Worm (Caenorhabditis elegans) whole organism, L4 larva: ENCODE data around the gene oxi-1.

Experiments used
- T26A8.4 ChIP-seq: fragments of 200-800 bp; sonication (Bioruptor generic); IDR thresholded peaks from 2 replicates; pipeline ENCODE4 v1.3.6; 2022; ENCODE audit warnings: missing genetic modification characterization, missing compliant biosample characterization
- Y75B8A.6 ChIP-seq: fragments of 200-800 bp; sonication (Bioruptor generic); IDR thresholded peaks from 2 replicates; pipeline ENCODE4 v1.3.6; 2022; ENCODE audit warnings: missing genetic modification reagents, missing genetic modification characterization, missing compliant biosample characterization
- ZK546.5 ChIP-seq, 2 experiments: sonication (generic microtip); optimal IDR thresholded peaks; 2 replicates each; lab custom pipeline; 2017; ENCODE audit warnings: missing biosample characterization in 2 of 2, missing genetic modification characterization in 2 of 2
- ceh-82 ChIP-seq: sonication (generic microtip); optimal IDR thresholded peaks from 2 replicates; lab custom pipeline; 2017; ENCODE audit warnings: missing biosample characterization, missing genetic modification characterization
- dpl-1 ChIP-seq: fragments of 150-350 bp; optimal IDR thresholded peaks from 2 replicates; lab custom pipeline; 2014; ENCODE audit warnings: missing biosample characterization, missing genetic modification reagents, missing genetic modification characterization
- mep-1 ChIP-seq: fragments of 150-350 bp; sonication (generic microtip); optimal IDR thresholded peaks from 3 replicates; lab custom pipeline; 2014; ENCODE audit warnings: missing biosample characterization, missing genetic modification characterization
- saeg-2 ChIP-seq: fragments of 200-800 bp; sonication (Bioruptor generic); IDR thresholded peaks from 2 replicates; pipeline ENCODE4 v1.3.6; 2022; ENCODE audit warnings: missing genetic modification reagents, missing genetic modification characterization, missing compliant biosample characterization
- sdz-12 ChIP-seq: fragments of 200-800 bp; sonication (Bioruptor generic); optimal IDR thresholded peaks from 2 replicates; lab custom pipeline; 2018; ENCODE audit warnings: mild to moderate bottlenecking, missing genetic modification characterization, missing compliant biosample characterization
- set-16 ChIP-seq: fragments of 200-800 bp; sonication (Bioruptor generic); IDR thresholded peaks from 2 replicates; pipeline ENCODE4 v1.3.6; 2022; ENCODE audit warnings: missing genetic modification reagents, missing genetic modification characterization, missing compliant biosample characterization
- zfp-3 ChIP-seq: fragments of 200-800 bp; sonication (Bioruptor generic); conservative IDR thresholded peaks from 2 replicates; pipeline ENCODE4 v1.3.6; 2022; ENCODE audit warnings: missing genetic modification reagents, missing genetic modification characterization, missing compliant biosample characterization

DNA sequence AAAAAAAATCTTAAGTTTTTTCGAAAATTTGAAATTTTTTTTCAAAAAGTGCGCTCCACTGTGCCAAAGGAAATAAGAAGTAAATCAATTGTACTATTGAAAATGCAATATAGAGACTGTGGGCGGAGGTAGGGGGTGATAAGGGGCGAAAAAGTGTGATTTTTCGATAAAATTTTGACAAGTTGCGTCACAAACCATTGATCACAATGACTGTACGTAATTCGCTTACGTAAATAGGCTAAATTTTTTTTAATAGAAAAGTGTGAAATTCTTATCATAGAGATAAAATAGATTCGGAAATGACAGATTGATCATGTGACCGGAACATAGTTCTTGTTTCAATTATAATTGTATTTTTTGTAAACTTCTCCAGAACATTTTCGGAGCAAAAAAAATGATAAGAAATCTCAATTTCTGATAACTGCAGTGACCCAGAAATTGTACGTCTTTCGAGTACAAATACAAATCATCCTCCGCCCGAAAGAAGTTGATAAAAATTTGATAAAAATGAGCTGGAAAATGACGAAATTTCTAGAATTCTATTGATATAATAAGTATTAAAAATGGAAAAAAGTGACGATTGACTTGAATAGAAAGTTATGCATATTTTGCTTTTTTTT, 35.5 kb upstream of the oxi-1 start:
- TF ChIP-seq mep-1 (tag; lab: Kevin White, UChicago): no peak
- TF ChIP-seq saeg-2 (GFP tag; lab: Robert Waterston, UW): no peak
- no peak for TF ChIP-seq dpl-1 (GFP tag; lab: Kevin White, UChicago)
- TF ChIP-seq sdz-12: no peak
- no peak for TF ChIP-seq T26A8.4 (GFP tag; lab: Robert Waterston, UW)
- no peak for TF ChIP-seq set-16 (GFP tag; lab: Robert Waterston, UW)
- no peak for TF ChIP-seq ZK546.5 (tag; optimal IDR thresholded peaks at IDR 0.05; lab: Kevin White, UChicago)
- no peak for TF ChIP-seq ceh-82 (tag; lab: Kevin White, UChicago)
- no peak for TF ChIP-seq Y75B8A.6 (GFP tag; lab: Robert Waterston, UW)
- TF ChIP-seq zfp-3: no peak
